Fruit fly (Drosophila melanogaster) whole organism, embryonic: ENCODE results near the gene Doc1.

ENCODE experiments used
- CG11696 ChIP-seq: fragments of 200-800 bp; sonication (Bioruptor generic); IDR thresholded peaks from 2 replicates; pipeline ENCODE4 v1.3.6; 2022; ENCODE audit warnings: missing biosample characterization, missing genetic modification characterization
- CG11723 ChIP-seq: fragments of 200-800 bp; sonication (Bioruptor generic); optimal IDR thresholded peaks from 2 replicates; lab custom pipeline; 2017; ENCODE audit warnings: missing biosample characterization, mild to moderate bottlenecking, missing genetic modification characterization
- CG12299 ChIP-seq: fragments of 200-800 bp; sonication (Bioruptor generic); optimal IDR thresholded peaks from 2 replicates; lab custom pipeline; 2018; ENCODE audit warnings: missing biosample characterization, mild to moderate bottlenecking, missing genetic modification characterization
- CG13287 ChIP-seq: fragments of 200-800 bp; sonication (Bioruptor generic); IDR thresholded peaks from 2 replicates; pipeline ENCODE4 v1.3.6; 2022; ENCODE audit warnings: missing biosample characterization, missing genetic modification characterization; ENCODE audit not compliant: partially characterized antibody
- CG15073 ChIP-seq: fragments of 200-800 bp; sonication (Bioruptor generic); optimal IDR thresholded peaks from 2 replicates; lab custom pipeline; 2016; ENCODE audit warnings: missing biosample characterization, missing genetic modification characterization
- CG15479 ChIP-seq: fragments of 200-800 bp; sonication (Bioruptor generic); optimal IDR thresholded peaks from 3 replicates; lab custom pipeline; 2019; ENCODE audit warnings: missing biosample characterization, mild to moderate bottlenecking, missing genetic modification characterization, moderate library complexity
- CG15514 ChIP-seq: fragments of 200-800 bp; sonication (Bioruptor generic); optimal IDR thresholded peaks from 3 replicates; lab custom pipeline; 2017; ENCODE audit warnings: missing biosample characterization, missing genetic modification characterization, mild to moderate bottlenecking, moderate library complexity, missing genetic modification reagents
- CG16779 ChIP-seq: fragments of 200-800 bp; sonication (Bioruptor generic); IDR thresholded peaks from 2 replicates; pipeline ENCODE4 v1.3.6; 2022; ENCODE audit warnings: missing biosample characterization, missing genetic modification characterization
- CG16813 ChIP-seq: fragments of 200-800 bp; sonication (Bioruptor generic); IDR thresholded peaks from 3 replicates; pipeline ENCODE4 v1.3.6; 2022; ENCODE audit warnings: missing biosample characterization, missing genetic modification characterization; ENCODE audit not compliant: partially characterized antibody
- CG17328 ChIP-seq: fragments of 200-800 bp; sonication (Bioruptor generic); IDR thresholded peaks from 2 replicates; pipeline ENCODE4 v1.3.6; 2022; ENCODE audit warnings: missing biosample characterization, missing genetic modification characterization
- CG17359 ChIP-seq: fragments of 200-800 bp; sonication (Bioruptor generic); optimal IDR thresholded peaks from 3 replicates; lab custom pipeline; 2018; ENCODE audit warnings: missing biosample characterization, mild to moderate bottlenecking, missing genetic modification characterization, moderate library complexity
- CG18262 ChIP-seq: fragments of 200-800 bp; optimal IDR thresholded peaks from 3 replicates; lab custom pipeline; 2019; ENCODE audit warnings: missing biosample characterization, mild to moderate bottlenecking, missing genetic modification characterization, moderate library complexity
- CG18619 ChIP-seq: fragments of 200-800 bp; sonication (Bioruptor generic); optimal IDR thresholded peaks from 3 replicates; lab custom pipeline; 2017; ENCODE audit warnings: missing biosample characterization, mild to moderate bottlenecking, missing genetic modification characterization
- CG3065 ChIP-seq: fragments of 200-800 bp; sonication (Bioruptor generic); optimal IDR thresholded peaks from 2 replicates; lab custom pipeline; 2016; ENCODE audit warnings: missing biosample characterization, missing genetic modification characterization
- CG32532 ChIP-seq: fragments of 200-800 bp; sonication (Bioruptor generic); IDR thresholded peaks from 2 replicates; pipeline ENCODE4 v1.3.6; 2022; ENCODE audit warnings: missing biosample characterization, missing genetic modification characterization
- CG4404 ChIP-seq: fragments of 200-800 bp; sonication (Bioruptor generic); IDR thresholded peaks from 2 replicates; pipeline ENCODE4 v1.3.6; 2022; ENCODE audit warnings: missing biosample characterization, missing genetic modification characterization
- CG9817 ChIP-seq: fragments of 200-800 bp; sonication (Bioruptor generic); optimal IDR thresholded peaks from 2 replicates; lab custom pipeline; 2018; ENCODE audit warnings: missing biosample characterization, mild to moderate bottlenecking, missing genetic modification characterization, moderate library complexity
- CG9932 ChIP-seq: fragments of 200-800 bp; sonication (Bioruptor generic); IDR thresholded peaks from 2 replicates; pipeline ENCODE4 v1.3.6; 2022; ENCODE audit warnings: missing biosample characterization, missing genetic modification characterization
- D ChIP-seq, 2 experiments: fragments of 200-800 bp in 1 of 2; fragments of >200 bp in 1 of 2; sonication (Bioruptor generic) in 1 of 2; optimal IDR thresholded peaks; 2 replicates in 1 of 2; 3 replicates in 1 of 2; lab custom pipeline; 2017; ENCODE audit warnings: mild to moderate bottlenecking in 1 of 2, missing biosample characterization in 1 of 2, missing genetic modification characterization in 1 of 2, missing genetic modification reagents in 1 of 2
- Deaf1 ChIP-seq: fragments of 200-800 bp; optimal IDR thresholded peaks from 3 replicates; lab custom pipeline; 2019; ENCODE audit warnings: missing biosample characterization, mild to moderate bottlenecking, missing genetic modification characterization, moderate library complexity
- Dll ChIP-seq: fragments of 200-800 bp; sonication (Bioruptor generic); IDR thresholded peaks from 4 replicates; pipeline ENCODE4 v1.3.6; 2022; ENCODE audit warnings: missing biosample characterization, missing genetic modification characterization; ENCODE audit not compliant: partially characterized antibody
- Drgx ChIP-seq: fragments of 200-800 bp; sonication (Bioruptor generic); IDR thresholded peaks from 2 replicates; pipeline ENCODE4 v1.3.6; 2022; ENCODE audit warnings: missing biosample characterization, missing genetic modification characterization
- Ets65A ChIP-seq: fragments of 200-800 bp; sonication (Bioruptor generic); peaks from one replicate; lab custom pipeline; 2016; ENCODE audit warnings: missing biosample characterization, missing genetic modification characterization
- Hr78 ChIP-seq, 2 experiments: fragments of 200-800 bp in 1 of 2; fragments of >200 bp in 1 of 2; sonication (Bioruptor generic) in 1 of 2; optimal IDR thresholded peaks; 2 replicates each; lab custom pipeline; 2017 to 2019; ENCODE audit warnings: missing biosample characterization in 2 of 2, missing genetic modification characterization in 2 of 2, mild to moderate bottlenecking in 1 of 2, moderate library complexity in 1 of 2
- Jarid2 ChIP-seq: fragments of 200-800 bp; sonication (Bioruptor generic); optimal IDR thresholded peaks from 3 replicates; lab custom pipeline; 2017; ENCODE audit warnings: mild to moderate bottlenecking, missing biosample characterization, missing genetic modification reagents, missing genetic modification characterization
- MESR4 ChIP-seq: fragments of 200-800 bp; sonication (Bioruptor generic); optimal IDR thresholded peaks from 2 replicates; lab custom pipeline; 2018; ENCODE audit warnings: missing biosample characterization, mild to moderate bottlenecking, missing genetic modification characterization, moderate library complexity
- Mes4 ChIP-seq: fragments of 200-800 bp; sonication (Bioruptor generic); optimal IDR thresholded peaks from 2 replicates; lab custom pipeline; 2016; ENCODE audit warnings: missing biosample characterization, missing genetic modification characterization
- Myb ChIP-seq: fragments of 200-800 bp; sonication (Bioruptor generic); optimal IDR thresholded peaks from 2 replicates; lab custom pipeline; 2016; ENCODE audit warnings: missing biosample characterization, missing genetic modification characterization
- abd-A ChIP-seq: fragments of 200-800 bp; sonication (Bioruptor generic); optimal IDR thresholded peaks from 3 replicates; lab custom pipeline; 2019; ENCODE audit warnings: missing biosample characterization, mild to moderate bottlenecking, missing genetic modification characterization, moderate library complexity
- amos ChIP-seq: fragments of 200-800 bp; sonication (Bioruptor generic); IDR thresholded peaks from 2 replicates; pipeline ENCODE4 v1.3.6; 2022; ENCODE audit warnings: missing biosample characterization, missing genetic modification characterization; ENCODE audit not compliant: partially characterized antibody
- cad ChIP-seq: fragments of >200 bp; optimal IDR thresholded peaks from 2 replicates; lab custom pipeline; 2017; ENCODE audit warnings: missing biosample characterization, missing genetic modification characterization
- ci ChIP-seq: fragments of 200-800 bp; sonication (Bioruptor generic); IDR thresholded peaks from 3 replicates; pipeline ENCODE4 v1.3.6; 2022; ENCODE audit warnings: missing biosample characterization, missing genetic modification characterization
- cwo ChIP-seq: fragments of 200-800 bp; sonication (Bioruptor generic); optimal IDR thresholded peaks from 3 replicates; lab custom pipeline; 2017; ENCODE audit warnings: missing biosample characterization, missing genetic modification characterization, mild to moderate bottlenecking, moderate library complexity, missing genetic modification reagents
- dan ChIP-seq: fragments of 200-800 bp; sonication (Bioruptor generic); IDR thresholded peaks from 2 replicates; pipeline ENCODE4 v1.3.6; 2022; ENCODE audit warnings: missing biosample characterization, missing genetic modification characterization
- gem ChIP-seq: fragments of 200-800 bp; sonication (Bioruptor generic); optimal IDR thresholded peaks from 2 replicates; lab custom pipeline; 2019; ENCODE audit warnings: missing biosample characterization, mild to moderate bottlenecking, missing genetic modification characterization, moderate library complexity
- gro ChIP-seq: fragments of 200-800 bp; sonication (Bioruptor generic); optimal IDR thresholded peaks from 2 replicates; lab custom pipeline; 2016; ENCODE audit warnings: missing biosample characterization, missing genetic modification characterization
- jumu ChIP-seq: fragments of 200-800 bp; sonication (Bioruptor generic); optimal IDR thresholded peaks from 3 replicates; lab custom pipeline; 2016; ENCODE audit warnings: missing biosample characterization, missing genetic modification characterization
- kni ChIP-seq: fragments of 200-800 bp; sonication (Bioruptor generic); optimal IDR thresholded peaks from 3 replicates; lab custom pipeline; 2017; ENCODE audit warnings: mild to moderate bottlenecking, missing biosample characterization, missing genetic modification reagents, missing genetic modification characterization
- lov ChIP-seq, 2 experiments: fragments of 200-800 bp in 1 of 2; fragments of >200 bp in 1 of 2; sonication (Bioruptor generic) in 1 of 2; IDR thresholded peaks in 1 of 2; optimal IDR thresholded peaks in 1 of 2; 2 replicates in 1 of 2; 3 replicates in 1 of 2; pipeline versions ENCODE4 v1.3.6 to Lab custom; 2017 to 2022; ENCODE audit warnings: missing biosample characterization in 1 of 2, missing genetic modification characterization in 1 of 2
- sc ChIP-seq, 3 experiments: fragments of >200 bp in 2 of 3; fragments of 200-800 bp in 1 of 3; sonication (Bioruptor generic) in 1 of 3; optimal IDR thresholded peaks; 2 replicates in 2 of 3; 3 replicates in 1 of 3; lab custom pipeline; 2017; ENCODE audit warnings: mild to moderate bottlenecking in 1 of 3, missing biosample characterization in 1 of 3, missing genetic modification characterization in 1 of 3, missing genetic modification reagents in 1 of 3
- ssp ChIP-seq: fragments of 200-800 bp; sonication (Bioruptor generic); IDR thresholded peaks from 2 replicates; pipeline ENCODE4 v1.3.6; 2022; ENCODE audit warnings: missing biosample characterization, missing genetic modification characterization
- tll ChIP-seq, 2 experiments: fragments of 200-800 bp in 1 of 2; fragments of >200 bp in 1 of 2; sonication (Bioruptor generic) in 1 of 2; optimal IDR thresholded peaks; 2 replicates each; lab custom pipeline; 2017 to 2019; ENCODE audit warnings: missing biosample characterization in 2 of 2, missing genetic modification characterization in 2 of 2, mild to moderate bottlenecking in 1 of 2, moderate library complexity in 1 of 2
- zen ChIP-seq: fragments of 200-800 bp; sonication (Bioruptor generic); optimal IDR thresholded peaks from 3 replicates; lab custom pipeline; 2018; ENCODE audit warnings: missing biosample characterization, mild to moderate bottlenecking, missing genetic modification characterization, moderate library complexity
- zen2 ChIP-seq: fragments of 200-800 bp; sonication (Bioruptor generic); IDR thresholded peaks from 3 replicates; pipeline ENCODE4 v1.3.6; 2022; ENCODE audit warnings: missing biosample characterization, missing genetic modification characterization; ENCODE audit not compliant: partially characterized antibody

Doc1 gene

DNA sequence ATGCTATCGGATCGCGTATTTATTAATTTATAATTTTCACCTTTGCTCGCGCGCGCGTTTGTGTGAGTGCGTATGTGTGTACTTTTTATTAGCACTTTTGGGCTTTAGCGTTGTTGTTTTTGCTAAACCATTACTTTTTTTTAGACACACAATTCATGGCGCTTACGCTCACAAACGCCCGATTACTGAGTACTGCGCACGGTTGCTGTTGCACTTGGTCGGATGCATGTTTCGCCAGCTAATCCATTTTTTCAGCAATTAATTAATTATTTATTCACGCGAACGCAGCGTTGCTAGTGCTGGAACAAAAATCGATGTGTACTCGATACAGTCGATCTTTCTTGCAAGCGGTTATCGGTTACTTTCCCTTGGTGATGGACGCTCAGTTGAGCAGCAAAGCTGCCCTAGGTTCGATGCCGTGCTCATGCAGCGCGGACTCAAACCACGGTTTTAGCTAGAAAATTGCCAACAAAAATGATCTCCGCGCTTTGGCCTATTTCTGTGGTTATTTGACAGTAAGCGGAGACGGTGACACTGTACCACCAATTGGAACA lies 43.4 kb upstream of the Doc1 start, which contains the start of the genes smg and CG5087 (continued):
- TF ChIP-seq CG13287 (peak; percentile 76), cwo (GFP tag; lab: Kevin White, UChicago) (no peak), Ets65A (GFP tag; lab: Kevin White, UChicago) (peak; percentile 93), CG32532 (GFP tag; lab: Robert Waterston, UW) (peak; percentile 45), gro (GFP tag; lab: Kevin White, UChicago) (peak; percentile 66), MESR4 (GFP tag; lab: Kevin White, UChicago) (peak; percentile 91)
- TF ChIP-seq, all 482 proteins: peak for 227

dm6 chr3L:9002527-9002926 lies 38.6 kb upstream of the Doc1 start:
- TF ChIP-seq CG16813 (GFP tag; lab: Robert Waterston, UW) (no peak), ci (GFP tag; lab: Robert Waterston, UW) (no peak), Drgx (GFP tag; lab: Robert Waterston, UW) (no peak), Ets65A (GFP tag; lab: Kevin White, UChicago) (peak; percentile 61), CG17328 (GFP tag; lab: Robert Waterston, UW) (no peak), Jarid2 (GFP tag; lab: Kevin White, UChicago) (no peak), jumu (GFP tag; lab: Kevin White, UChicago) (no peak), CG12299 (tag; lab: Kevin White, UChicago) (no peak), CG9817 (tag; lab: Kevin White, UChicago) (no peak), Myb (GFP tag; lab: Kevin White, UChicago) (no peak), Mes4 (GFP tag; lab: Kevin White, UChicago) (no peak), CG18619 (no peak), dan (GFP tag; lab: Robert Waterston, UW) (no peak), lov (optimal IDR thresholded peaks at IDR 0.05; lab: Kevin White, UChicago) (no peak), lov (GFP tag; IDR thresholded peaks at IDR 0.05; lab: Robert Waterston, UW) (peak; percentile 60; the same call in 1 of the 3 replicates), kni (GFP tag; lab: Kevin White, UChicago) (no peak), zen2 (GFP tag; lab: Robert Waterston, UW) (no peak), CG11696 (GFP tag; lab: Robert Waterston, UW) (no peak), Dll (no peak), CG15479 (GFP tag; lab: Kevin White, UChicago) (peak; percentile 78), Hr78 (GFP tag; optimal IDR thresholded peaks at IDR 0.05; lab: Kevin White, UChicago) (no peak), gem (tag; lab: Kevin White, UChicago) (no peak), sc (optimal IDR thresholded peaks at IDR 0.05; lab: Kevin White, UChicago) (no peak), sc (GFP tag; optimal IDR thresholded peaks at IDR 0.05; lab: Kevin White, UChicago) (no peak), tll (GFP tag; optimal IDR thresholded peaks at IDR 0.05; lab: Kevin White, UChicago) (peak in 1 of 2 experiments; percentile 86), zen (peak; percentile 98), CG17359 (tag; lab: Kevin White, UChicago) (no peak), D (optimal IDR thresholded peaks at IDR 0.05; lab: Kevin White, UChicago) (no peak), D (GFP tag; optimal IDR thresholded peaks at IDR 0.05; lab: Kevin White, UChicago) (no peak), CG3065 (no peak)

DNA sequence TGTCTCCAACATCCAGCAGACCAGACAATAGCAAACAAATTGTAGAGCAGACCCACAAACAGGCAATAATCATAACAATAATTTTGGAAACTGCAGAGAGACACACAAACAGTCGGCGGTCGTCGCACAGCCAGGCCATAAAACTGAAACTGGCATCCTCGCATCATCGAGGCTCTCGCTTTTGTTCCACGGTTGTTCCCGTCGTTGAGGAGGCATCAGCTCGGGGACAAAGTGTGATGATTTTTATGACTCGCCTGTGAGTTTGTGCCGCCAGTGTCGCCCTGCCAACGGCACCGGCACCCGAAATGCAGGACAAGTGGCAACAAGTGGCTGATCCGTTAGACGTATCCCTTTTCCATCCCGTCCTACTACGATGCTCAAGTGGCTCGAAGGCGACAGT lies 37.8 kb upstream of the Doc1 start:
- TF ChIP-seq abd-A (peak; percentile 4), CG18262 (tag; lab: Kevin White, UChicago) (no peak), CG15514 (GFP tag; lab: Kevin White, UChicago) (no peak), CG11723 (no peak), CG16779 (GFP tag; lab: Robert Waterston, UW) (0 out of 2 replicates have a peak, but pooled peaks have one; percentile 3), kni (GFP tag; lab: Kevin White, UChicago) (peak; percentile 21), cad (GFP tag; lab: Kevin White, UChicago) (peak; percentile 94), D (optimal IDR thresholded peaks at IDR 0.05; lab: Kevin White, UChicago) (peak; percentile 71), D (GFP tag; optimal IDR thresholded peaks at IDR 0.05; lab: Kevin White, UChicago) (no peak), CG9932 (GFP tag; lab: Robert Waterston, UW) (0 out of 2 replicates have a peak, but pooled peaks have one; percentile 19), Deaf1 (tag; lab: Kevin White, UChicago) (no peak), CG15073 (GFP tag; lab: Kevin White, UChicago) (peak; percentile 84), zen (peak; percentile 90), amos (no peak), tll (GFP tag; optimal IDR thresholded peaks at IDR 0.05; lab: Kevin White, UChicago) (peak in 1 of 2 experiments; percentile 61), ssp (GFP tag; lab: Robert Waterston, UW) (no peak), CG4404 (GFP tag; lab: Robert Waterston, UW) (no peak)
